Worm (Caenorhabditis elegans) whole organism, early embryonic: ENCODE data around the gene VF13D12L.3.

Experiments used
- B0310.2 ChIP-seq: sonication (generic microtip); optimal IDR thresholded peaks from 2 replicates; lab custom pipeline; 2016; ENCODE audit warnings: mild to moderate bottlenecking, missing genetic modification characterization, missing compliant biosample characterization
- F13C5.2 ChIP-seq: sonication (generic microtip); optimal IDR thresholded peaks from 2 replicates; lab custom pipeline; 2017; ENCODE audit warnings: mild to moderate bottlenecking, missing genetic modification characterization, inconsistent platforms, missing compliant biosample characterization
- aly-1 ChIP-seq: sonication (generic microtip); optimal IDR thresholded peaks from 2 replicates; lab custom pipeline; 2016; ENCODE audit warnings: missing genetic modification characterization, missing compliant biosample characterization
- ama-1 ChIP-seq: fragments of 150-350 bp; optimal IDR thresholded peaks from 2 replicates; lab custom pipeline; 2014
- ceh-13 ChIP-seq: fragments of 200-800 bp; sonication (Bioruptor generic); optimal IDR thresholded peaks from 2 replicates; lab custom pipeline; 2018; ENCODE audit warnings: mild to moderate bottlenecking, missing genetic modification characterization, missing compliant biosample characterization
- ceh-36 ChIP-seq: sonication (generic microtip); optimal IDR thresholded peaks from 2 replicates; lab custom pipeline; 2016; ENCODE audit warnings: missing genetic modification characterization, inconsistent platforms, missing compliant biosample characterization
- ets-7 ChIP-seq: sonication (generic microtip); optimal IDR thresholded peaks from 2 replicates; lab custom pipeline; 2016; ENCODE audit warnings: missing genotype, missing genetic modification characterization, missing compliant biosample characterization
- flt-1 ChIP-seq: fragments of 200-800 bp; sonication (Bioruptor generic); IDR thresholded peaks from 2 replicates; pipeline ENCODE4 v1.3.6; 2022; ENCODE audit warnings: missing genetic modification characterization, missing compliant biosample characterization
- hmbx-1 ChIP-seq: sonication (generic microtip); optimal IDR thresholded peaks from 2 replicates; lab custom pipeline; 2016; ENCODE audit warnings: mild to moderate bottlenecking, missing genetic modification characterization, missing compliant biosample characterization
- hmg-4 ChIP-seq: fragments of 200-800 bp; sonication (Bioruptor generic); optimal IDR thresholded peaks from 2 replicates; lab custom pipeline; 2018; ENCODE audit warnings: mild to moderate bottlenecking, missing genetic modification characterization, missing compliant biosample characterization
- hnd-1 ChIP-seq: sonication (generic microtip); optimal IDR thresholded peaks from 2 replicates; lab custom pipeline; 2016; ENCODE audit warnings: missing genetic modification characterization, missing compliant biosample characterization
- pes-1 ChIP-seq: fragments of 200-800 bp; sonication (Bioruptor generic); IDR thresholded peaks from 2 replicates; pipeline ENCODE4 v1.3.6; 2022; ENCODE audit warnings: missing genetic modification reagents, missing genetic modification characterization, missing compliant biosample characterization
- scrt-1 ChIP-seq: fragments of 200-800 bp; sonication (Bioruptor generic); IDR thresholded peaks from 2 replicates; pipeline ENCODE4 v1.3.6; 2022; ENCODE audit warnings: missing genetic modification characterization, missing compliant biosample characterization
- sea-1 ChIP-seq: fragments of 200-800 bp; sonication (Bioruptor generic); conservative IDR thresholded peaks from 2 replicates; pipeline ENCODE4 v1.3.6; 2022; ENCODE audit warnings: missing genetic modification characterization, missing compliant biosample characterization
- tbx-11 ChIP-seq: fragments of 200-800 bp; sonication (Bioruptor generic); IDR thresholded peaks from 2 replicates; pipeline ENCODE4 v1.3.6; 2022; ENCODE audit warnings: missing genetic modification characterization, missing compliant biosample characterization
- tbx-37 ChIP-seq: fragments of 200-800 bp; sonication (Bioruptor generic); conservative IDR thresholded peaks from 2 replicates; pipeline ENCODE4 v1.3.6; 2022; ENCODE audit warnings: missing genetic modification reagents, missing genetic modification characterization, missing compliant biosample characterization
- tra-4 ChIP-seq: sonication (generic microtip); optimal IDR thresholded peaks from 2 replicates; lab custom pipeline; 2017; ENCODE audit warnings: missing genetic modification characterization, missing compliant biosample characterization

VF13D12L.3 gene

ce11 chrII:11726470-11727106 is 20.8 kb downstream of the VF13D12L.3 start, which contains the start of gene F13D12.5:
Gene F13D12.5, plus strand, starts transcription at chrII:11726814.
- TF ChIP-seq tra-4 (tag; lab: Kevin White, UChicago) (peak; percentile 1), ama-1 (no peak)

- no peak for TF ChIP-seq tbx-37 (GFP tag; lab: Robert Waterston, UW)
- no peak for TF ChIP-seq F13C5.2
- no peak for TF ChIP-seq ceh-36 (tag; lab: Kevin White, UChicago)
Observed at ce11 chrII:11727438-11727837, 21.6 kb downstream of the VF13D12L.3 start.

- no peak for TF ChIP-seq sea-1 (GFP tag; lab: Robert Waterston, UW)
Observed at ce11 chrII:11728545-11729105, 22.8 kb downstream of the VF13D12L.3 start, which contains the start of gene alh-8. Gene alh-8, plus strand, starts transcription at chrII:11729055.

ce11 chrII:11729757-11730535 is 24.1 kb downstream of the VF13D12L.3 start:
- TF ChIP-seq F13C5.2 (no peak), flt-1 (no peak), sea-1 (GFP tag; lab: Robert Waterston, UW) (no peak), ceh-36 (tag; lab: Kevin White, UChicago) (no peak), ceh-13 (GFP tag; lab: Kevin White, UChicago) (no peak), B0310.2 (tag; lab: Kevin White, UChicago) (no peak), aly-1 (tag; lab: Kevin White, UChicago) (no peak), tra-4 (tag; lab: Kevin White, UChicago) (no peak), scrt-1 (GFP tag; lab: Robert Waterston, UW) (no peak), pes-1 (no peak), hmbx-1 (tag; lab: Kevin White, UChicago) (no peak), tbx-11 (no peak), hnd-1 (no peak)

ce11 chrII:11731174-11731724 is 25.4 kb downstream of the VF13D12L.3 start:
- TF ChIP-seq tra-4 (tag; lab: Kevin White, UChicago) (no peak), hnd-1 (no peak), scrt-1 (GFP tag; lab: Robert Waterston, UW) (no peak), F13C5.2 (no peak), ama-1 (no peak), aly-1 (tag; lab: Kevin White, UChicago) (no peak), flt-1 (no peak), pes-1 (no peak), hmg-4 (GFP tag; lab: Kevin White, UChicago) (no peak), tbx-11 (no peak), sea-1 (GFP tag; lab: Robert Waterston, UW) (no peak), B0310.2 (tag; lab: Kevin White, UChicago) (no peak), ets-7 (tag; lab: Kevin White, UChicago) (no peak), hmbx-1 (tag; lab: Kevin White, UChicago) (no peak), ceh-13 (GFP tag; lab: Kevin White, UChicago) (no peak)

- no peak for TF ChIP-seq ceh-13 (GFP tag; lab: Kevin White, UChicago)
- no peak for TF ChIP-seq aly-1 (tag; lab: Kevin White, UChicago)
Observed at ce11 chrII:11732513-11732912, 26.7 kb downstream of the VF13D12L.3 start, which contains the start of gene F13D12.8. Gene F13D12.8, minus strand, starts transcription at chrII:11732594.

- TF ChIP-seq hnd-1 (no peak), tra-4 (tag; lab: Kevin White, UChicago) (no peak), aly-1 (tag; lab: Kevin White, UChicago) (no peak), tbx-37 (GFP tag; lab: Robert Waterston, UW) (no peak), B0310.2 (tag; lab: Kevin White, UChicago) (no peak), pes-1 (no peak), F13C5.2 (no peak), hmbx-1 (tag; lab: Kevin White, UChicago) (no peak), ama-1 (no peak), ceh-13 (GFP tag; lab: Kevin White, UChicago) (no peak), ets-7 (tag; lab: Kevin White, UChicago) (no peak), ceh-36 (tag; lab: Kevin White, UChicago) (no peak), hmg-4 (GFP tag; lab: Kevin White, UChicago) (no peak), scrt-1 (GFP tag; lab: Robert Waterston, UW) (no peak), tbx-11 (no peak), sea-1 (GFP tag; lab: Robert Waterston, UW) (no peak), flt-1 (no peak)
Observed at ce11 chrII:11733850-11734249, 28.0 kb downstream of the VF13D12L.3 start.

- no peak for TF ChIP-seq scrt-1 (GFP tag; lab: Robert Waterston, UW)
- TF ChIP-seq tbx-11 = no peak
- no peak for TF ChIP-seq tra-4 (tag; lab: Kevin White, UChicago)
- TF ChIP-seq F13C5.2 = no peak
- TF ChIP-seq hnd-1 = no peak
- TF ChIP-seq ceh-36 (tag; lab: Kevin White, UChicago) = no peak
- TF ChIP-seq sea-1 (GFP tag; lab: Robert Waterston, UW) = no peak
- TF ChIP-seq pes-1 = no peak
- no peak for TF ChIP-seq hmbx-1 (tag; lab: Kevin White, UChicago)
- TF ChIP-seq ets-7 (tag; lab: Kevin White, UChicago) = no peak
- TF ChIP-seq flt-1 = no peak
- TF ChIP-seq tbx-37 (GFP tag; lab: Robert Waterston, UW) = no peak
- TF ChIP-seq hmg-4 (GFP tag; lab: Kevin White, UChicago) = no peak
Observed at ce11 chrII:11737347-11737746, 31.5 kb downstream of the VF13D12L.3 start.
